Worm (Caenorhabditis elegans) whole organism, L3 larva: ENCODE results near the gene fbxb-65.

ENCODE experiments used
- R02D3.7 ChIP-seq: fragments of 150-350 bp; optimal IDR thresholded peaks from 2 replicates; lab custom pipeline; 2014; ENCODE audit warnings: missing biosample characterization, missing genetic modification characterization
- ZK546.5 ChIP-seq: sonication (generic microtip); optimal IDR thresholded peaks from 2 replicates; lab custom pipeline; 2017; ENCODE audit warnings: missing biosample characterization, missing genetic modification characterization
- aly-2 ChIP-seq: fragments of 150-350 bp; optimal IDR thresholded peaks from 2 replicates; lab custom pipeline; 2014; ENCODE audit warnings: missing biosample characterization, missing genetic modification characterization
- ceh-16 ChIP-seq: sonication (generic microtip); optimal IDR thresholded peaks from 2 replicates; lab custom pipeline; 2017; ENCODE audit warnings: missing biosample characterization, missing genetic modification characterization
- ceh-28 ChIP-seq: fragments of 150-350 bp; optimal IDR thresholded peaks from 2 replicates; lab custom pipeline; 2014; ENCODE audit warnings: missing biosample characterization, missing genetic modification reagents, missing genetic modification characterization
- ceh-82 ChIP-seq: fragments of 150-350 bp; optimal IDR thresholded peaks from 2 replicates; lab custom pipeline; 2014; ENCODE audit warnings: missing biosample characterization, missing genetic modification characterization
- daf-12 ChIP-seq: fragments of 150-350 bp; optimal IDR thresholded peaks from 2 replicates; lab custom pipeline; 2014; ENCODE audit warnings: missing biosample characterization, missing genetic modification reagents, missing genetic modification characterization
- egl-27 ChIP-seq: sonication (generic microtip); optimal IDR thresholded peaks from 4 replicates; lab custom pipeline; 2017; ENCODE audit warnings: missing biosample characterization, missing genetic modification reagents, missing genetic modification characterization
- egl-5 ChIP-seq: fragments of 150-350 bp; optimal IDR thresholded peaks from 2 replicates; lab custom pipeline; 2017; ENCODE audit warnings: missing biosample characterization, missing genetic modification reagents, missing genetic modification characterization, inconsistent platforms
- elt-1 ChIP-seq: fragments of 150-350 bp; optimal IDR thresholded peaks from 2 replicates; lab custom pipeline; 2014; ENCODE audit warnings: missing biosample characterization, missing genetic modification characterization
- elt-2 ChIP-seq: sonication (generic microtip); optimal IDR thresholded peaks from 2 replicates; lab custom pipeline; 2016; ENCODE audit warnings: missing genetic modification reagents, mild to moderate bottlenecking, missing genetic modification characterization, missing compliant biosample characterization
- elt-3 ChIP-seq, 3 experiments: fragments of 150-350 bp in 1 of 3; sonication (generic microtip) in 2 of 3; optimal IDR thresholded peaks; 2 replicates in 2 of 3; 4 replicates in 1 of 3; lab custom pipeline; 2014 to 2017; ENCODE audit warnings: missing biosample characterization in 3 of 3, missing genetic modification characterization in 3 of 3
- eor-1 ChIP-seq, 2 experiments: fragments of 150-350 bp; optimal IDR thresholded peaks; 2 replicates each; lab custom pipeline; 2014 to 2018; ENCODE audit warnings: missing biosample characterization in 2 of 2, missing genetic modification characterization in 2 of 2
- fkh-10 ChIP-seq: sonication (generic microtip); optimal IDR thresholded peaks from 2 replicates; lab custom pipeline; 2017; ENCODE audit warnings: missing biosample characterization, missing genetic modification reagents, missing genetic modification characterization
- fkh-2 ChIP-seq: fragments of 150-350 bp; optimal IDR thresholded peaks from 2 replicates; lab custom pipeline; 2014; ENCODE audit warnings: missing biosample characterization, missing genetic modification reagents, missing genetic modification characterization
- fos-1 ChIP-seq: fragments of 150-350 bp; optimal IDR thresholded peaks from 2 replicates; lab custom pipeline; 2014; ENCODE audit warnings: missing biosample characterization, missing genetic modification characterization
- hmg-11 ChIP-seq: sonication (generic microtip); optimal IDR thresholded peaks from 2 replicates; lab custom pipeline; 2016; ENCODE audit warnings: missing genetic modification characterization, missing compliant biosample characterization
- jun-1 ChIP-seq: fragments of 150-350 bp; optimal IDR thresholded peaks from 2 replicates; lab custom pipeline; 2014; ENCODE audit warnings: missing biosample characterization, missing genetic modification reagents, missing genetic modification characterization
- lin-15B ChIP-seq: fragments of 150-350 bp; optimal IDR thresholded peaks from 2 replicates; lab custom pipeline; 2014; ENCODE audit warnings: missing biosample characterization, missing genetic modification characterization
- lin-39 ChIP-seq: fragments of 150-350 bp; optimal IDR thresholded peaks from 2 replicates; lab custom pipeline; 2018; ENCODE audit warnings: missing biosample characterization, missing genetic modification reagents, missing genetic modification characterization
- lsy-12 ChIP-seq: sonication (generic microtip); optimal IDR thresholded peaks from 2 replicates; lab custom pipeline; 2016; ENCODE audit warnings: mild to moderate bottlenecking, missing genetic modification characterization, missing compliant biosample characterization
- mdl-1 ChIP-seq: fragments of 150-350 bp; optimal IDR thresholded peaks from 2 replicates; lab custom pipeline; 2014; ENCODE audit warnings: missing biosample characterization, missing genetic modification characterization
- nfya-1 ChIP-seq: sonication (generic microtip); optimal IDR thresholded peaks from 2 replicates; lab custom pipeline; 2017; ENCODE audit warnings: missing genetic modification characterization, mild to moderate bottlenecking, missing compliant biosample characterization, antibody characterized with exemption, moderate library complexity; ENCODE audit not compliant: insufficient read depth
- nhr-11 ChIP-seq: fragments of 150-350 bp; optimal IDR thresholded peaks from 2 replicates; lab custom pipeline; 2014; ENCODE audit warnings: missing biosample characterization, missing genetic modification characterization
- nhr-237 ChIP-seq: fragments of 150-350 bp; optimal IDR thresholded peaks from 2 replicates; lab custom pipeline; 2014; ENCODE audit warnings: missing biosample characterization, missing genetic modification characterization
- nhr-28 ChIP-seq: fragments of 150-350 bp; optimal IDR thresholded peaks from 2 replicates; lab custom pipeline; 2014; ENCODE audit warnings: missing biosample characterization, missing genetic modification characterization
- nhr-43 ChIP-seq: sonication (generic microtip); optimal IDR thresholded peaks from 2 replicates; lab custom pipeline; 2016; ENCODE audit warnings: mild to moderate bottlenecking, missing genetic modification characterization, missing compliant biosample characterization; ENCODE audit not compliant: poor library complexity, severe bottlenecking
- nhr-76 ChIP-seq: fragments of 150-350 bp; sonication (generic microtip); optimal IDR thresholded peaks from 5 replicates; lab custom pipeline; 2014; ENCODE audit warnings: missing biosample characterization, missing genetic modification characterization
- nhr-77 ChIP-seq: fragments of 150-350 bp; optimal IDR thresholded peaks from 2 replicates; lab custom pipeline; 2014; ENCODE audit warnings: missing biosample characterization, missing genetic modification characterization
- pqm-1 ChIP-seq: fragments of 150-350 bp; optimal IDR thresholded peaks from 2 replicates; lab custom pipeline; 2017; ENCODE audit warnings: missing biosample characterization, missing genetic modification characterization, inconsistent platforms
- sea-2 ChIP-seq: fragments of 150-350 bp; sonication (generic microtip); optimal IDR thresholded peaks from 4 replicates; lab custom pipeline; 2014; ENCODE audit warnings: missing biosample characterization, missing genetic modification reagents, missing genetic modification characterization
- skn-1 ChIP-seq: fragments of 150-350 bp; optimal IDR thresholded peaks from 2 replicates; lab custom pipeline; 2014; ENCODE audit warnings: missing biosample characterization, missing genetic modification characterization
- tbx-2 ChIP-seq: sonication (generic microtip); optimal IDR thresholded peaks from 2 replicates; lab custom pipeline; 2016; ENCODE audit warnings: mild to moderate bottlenecking, missing genetic modification characterization, missing compliant biosample characterization
- ztf-11 ChIP-seq: fragments of 150-350 bp; optimal IDR thresholded peaks from 2 replicates; lab custom pipeline; 2014; ENCODE audit warnings: missing biosample characterization, missing genetic modification characterization
- ztf-4 ChIP-seq: fragments of 150-350 bp; optimal IDR thresholded peaks from 2 replicates; lab custom pipeline; 2014; ENCODE audit warnings: missing biosample characterization, missing genetic modification characterization

fbxb-65 gene

ce11 chrV:19322387-19322786 is 7.0 kb upstream of the fbxb-65 start, which contains the start of gene C43D7.4:
C43D7.4 (minus strand) TSS chrV:19322487.
- TF ChIP-seq lin-15B (tag; lab: Kevin White, UChicago) (no peak), R02D3.7 (tag; lab: Kevin White, UChicago) (no peak), ztf-11 (tag; lab: Kevin White, UChicago) (no peak), fkh-2 (tag; lab: Kevin White, UChicago) (no peak), lin-39 (no peak), hmg-11 (tag; lab: Kevin White, UChicago) (no peak), mdl-1 (no peak), ceh-28 (tag; lab: Kevin White, UChicago) (no peak), elt-1 (tag; lab: Kevin White, UChicago) (no peak), aly-2 (no peak), nhr-11 (no peak)

ce11 chrV:19325436-19325835 is 3.9 kb upstream of the fbxb-65 start:
- TF ChIP-seq R02D3.7 (tag; lab: Kevin White, UChicago) (no peak), nhr-43 (tag; lab: Kevin White, UChicago) (no peak), elt-2 (tag; lab: Kevin White, UChicago) (no peak), tbx-2 (tag; lab: Kevin White, UChicago) (no peak), nhr-77 (tag; lab: Kevin White, UChicago) (no peak), skn-1 (tag; lab: Kevin White, UChicago) (no peak), sea-2 (GFP tag; lab: Kevin White, UChicago) (no peak), jun-1 (tag; lab: Kevin White, UChicago) (no peak), egl-5 (no peak), eor-1 (tag; optimal IDR thresholded peaks at IDR 0.05; lab: Kevin White, UChicago) (no peak), pqm-1 (tag; lab: Kevin White, UChicago) (no peak), elt-1 (tag; lab: Kevin White, UChicago) (no peak), nhr-28 (tag; lab: Kevin White, UChicago) (no peak), egl-27 (tag; lab: Kevin White, UChicago) (no peak), fos-1 (tag; lab: Kevin White, UChicago) (no peak), hmg-11 (tag; lab: Kevin White, UChicago) (no peak), daf-12 (no peak), nhr-237 (tag; lab: Kevin White, UChicago) (no peak)

ce11 chrV:19337333-19337732 is 8.0 kb downstream of the fbxb-65 start:
- TF ChIP-seq ceh-16 (tag; lab: Kevin White, UChicago) (no peak), ceh-28 (tag; lab: Kevin White, UChicago) (peak; percentile 20), lsy-12 (tag; lab: Kevin White, UChicago) (no peak)

ce11 chrV:19351944-19352343 is 22.6 kb downstream of the fbxb-65 start:
- no peak for TF ChIP-seq ztf-4
- TF ChIP-seq sea-2 (GFP tag; lab: Kevin White, UChicago): no peak
- TF ChIP-seq lsy-12 (tag; lab: Kevin White, UChicago): no peak
- TF ChIP-seq R02D3.7 (tag; lab: Kevin White, UChicago): no peak
- no peak for TF ChIP-seq nhr-28 (tag; lab: Kevin White, UChicago)
- no peak for TF ChIP-seq nhr-76 (tag; lab: Kevin White, UChicago)
- no peak for TF ChIP-seq elt-2 (tag; lab: Kevin White, UChicago)
- no peak for TF ChIP-seq nfya-1 (tag; lab: Kevin White, UChicago)
- TF ChIP-seq aly-2: no peak
- TF ChIP-seq jun-1 (tag; lab: Kevin White, UChicago): no peak
- TF ChIP-seq fkh-10 (GFP tag; lab: Kevin White, UChicago): no peak
- no peak for TF ChIP-seq mdl-1
- TF ChIP-seq ceh-82: no peak
- TF ChIP-seq tbx-2 (tag; lab: Kevin White, UChicago): no peak
- TF ChIP-seq elt-3 (tag; optimal IDR thresholded peaks at IDR 0.05; lab: Kevin White, UChicago): no peak
- TF ChIP-seq ZK546.5: no peak
- TF ChIP-seq nhr-11: no peak
- TF ChIP-seq nhr-237 (tag; lab: Kevin White, UChicago): no peak
- TF ChIP-seq hmg-11 (tag; lab: Kevin White, UChicago): no peak
